Fruit fly (Drosophila melanogaster) whole organism, embryonic: Measurements from ENCODE around the gene CG8176.
A peak's percentile ranks its signal among the peaks of the same experiment; 100 is the strongest.

Source experiments
- BEAF-32 ChIP-seq: fragments of 200-800 bp; sonication (Bioruptor generic); optimal IDR thresholded peaks from 3 replicates; lab custom pipeline; 2017; ENCODE audit warnings: missing biosample characterization, missing genetic modification characterization, mild to moderate bottlenecking, moderate library complexity, missing genetic modification reagents
- C15 ChIP-seq: fragments of 200-800 bp; sonication (Bioruptor generic); IDR thresholded peaks from 3 replicates; pipeline ENCODE4 v1.3.6; 2022; ENCODE audit warnings: missing biosample characterization, missing genetic modification characterization
- CG10431 ChIP-seq: fragments of 200-800 bp; sonication (Bioruptor generic); optimal IDR thresholded peaks from 3 replicates; lab custom pipeline; 2018; ENCODE audit warnings: missing biosample characterization, mild to moderate bottlenecking, missing genetic modification characterization
- CG10462 ChIP-seq: fragments of 200-800 bp; sonication (Bioruptor generic); optimal IDR thresholded peaks from 2 replicates; lab custom pipeline; 2016; ENCODE audit warnings: missing biosample characterization, missing genetic modification characterization
- CG10543 ChIP-seq: fragments of 200-800 bp; sonication (Bioruptor generic); optimal IDR thresholded peaks from 3 replicates; lab custom pipeline; 2017; ENCODE audit warnings: missing biosample characterization, mild to moderate bottlenecking, missing genetic modification characterization, moderate library complexity
- CG12155 ChIP-seq: fragments of 200-800 bp; sonication (Bioruptor generic); optimal IDR thresholded peaks from 3 replicates; lab custom pipeline; 2016; ENCODE audit warnings: missing biosample characterization, missing genetic modification characterization
- CG12744 ChIP-seq: fragments of 200-800 bp; sonication (Bioruptor generic); optimal IDR thresholded peaks from 2 replicates; lab custom pipeline; 2016; ENCODE audit warnings: missing biosample characterization, missing genetic modification characterization
- CG12942 ChIP-seq: fragments of 200-800 bp; sonication (Bioruptor generic); optimal IDR thresholded peaks from 3 replicates; lab custom pipeline; 2016; ENCODE audit warnings: missing biosample characterization, missing genetic modification characterization
- CG13775 ChIP-seq: fragments of 200-800 bp; sonication (Bioruptor generic); optimal IDR thresholded peaks from 3 replicates; lab custom pipeline; 2017; ENCODE audit warnings: missing biosample characterization, mild to moderate bottlenecking, missing genetic modification characterization
- CG15601 ChIP-seq: fragments of 200-800 bp; sonication (Bioruptor generic); optimal IDR thresholded peaks from 3 replicates; lab custom pipeline; 2019; ENCODE audit warnings: missing biosample characterization, mild to moderate bottlenecking, missing genetic modification characterization, moderate library complexity
- CG18476 ChIP-seq: fragments of 200-800 bp; sonication (Bioruptor generic); optimal IDR thresholded peaks from 2 replicates; lab custom pipeline; 2016; ENCODE audit warnings: missing biosample characterization, mild to moderate bottlenecking, missing genetic modification characterization
- CG18599 ChIP-seq: fragments of 200-800 bp; sonication (Bioruptor generic); optimal IDR thresholded peaks from 3 replicates; lab custom pipeline; 2017; ENCODE audit warnings: missing biosample characterization, missing genetic modification characterization, mild to moderate bottlenecking, moderate library complexity, missing genetic modification reagents
- CG2202 ChIP-seq: fragments of 200-800 bp; sonication (Bioruptor generic); optimal IDR thresholded peaks from 2 replicates; lab custom pipeline; 2018; ENCODE audit warnings: missing biosample characterization, mild to moderate bottlenecking, missing genetic modification characterization
- CG3065 ChIP-seq: fragments of 200-800 bp; sonication (Bioruptor generic); optimal IDR thresholded peaks from 2 replicates; lab custom pipeline; 2016; ENCODE audit warnings: missing biosample characterization, missing genetic modification characterization
- CG32532 ChIP-seq: fragments of 200-800 bp; sonication (Bioruptor generic); IDR thresholded peaks from 2 replicates; pipeline ENCODE4 v1.3.6; 2022; ENCODE audit warnings: missing biosample characterization, missing genetic modification characterization
- CG33557 ChIP-seq: fragments of 200-800 bp; sonication (Bioruptor generic); optimal IDR thresholded peaks from 2 replicates; lab custom pipeline; 2019; ENCODE audit warnings: missing biosample characterization, mild to moderate bottlenecking, missing genetic modification characterization, moderate library complexity
- CG43689 ChIP-seq: fragments of 200-800 bp; sonication (Bioruptor generic); IDR thresholded peaks from 2 replicates; pipeline ENCODE4 v1.3.6; 2022; ENCODE audit warnings: missing biosample characterization, missing genetic modification characterization
- CG4404 ChIP-seq: fragments of 200-800 bp; sonication (Bioruptor generic); IDR thresholded peaks from 2 replicates; pipeline ENCODE4 v1.3.6; 2022; ENCODE audit warnings: missing biosample characterization, missing genetic modification characterization
- CG4854 ChIP-seq: fragments of 200-800 bp; sonication (Bioruptor generic); optimal IDR thresholded peaks from 2 replicates; lab custom pipeline; 2016; ENCODE audit warnings: missing biosample characterization, missing genetic modification characterization, inconsistent platforms
- CG6683 ChIP-seq: fragments of 200-800 bp; sonication (Bioruptor generic); optimal IDR thresholded peaks from 2 replicates; lab custom pipeline; 2017; ENCODE audit warnings: missing biosample characterization, mild to moderate bottlenecking, missing genetic modification characterization, missing genetic modification reagents
- CG8478 ChIP-seq: fragments of >200 bp; optimal IDR thresholded peaks from 2 replicates; lab custom pipeline; 2018
- CG9609 ChIP-seq: fragments of 200-800 bp; sonication (Bioruptor generic); optimal IDR thresholded peaks from 3 replicates; lab custom pipeline; 2016; ENCODE audit warnings: missing biosample characterization, missing genetic modification characterization
- Doc2 ChIP-seq: fragments of 200-800 bp; sonication (Bioruptor generic); IDR thresholded peaks from 2 replicates; pipeline ENCODE4 v1.3.6; 2022; ENCODE audit warnings: missing biosample characterization, missing genetic modification characterization
- Dref ChIP-seq: fragments of 200-800 bp; sonication (Bioruptor generic); IDR thresholded peaks from 2 replicates; pipeline ENCODE4 v1.3.6; 2022; ENCODE audit warnings: missing biosample characterization, missing genetic modification characterization
- Ets65A ChIP-seq: fragments of 200-800 bp; sonication (Bioruptor generic); peaks from one replicate; lab custom pipeline; 2016; ENCODE audit warnings: missing biosample characterization, missing genetic modification characterization
- Fer1 ChIP-seq: fragments of 200-800 bp; sonication (Bioruptor generic); optimal IDR thresholded peaks from 2 replicates; lab custom pipeline; 2017; ENCODE audit warnings: missing biosample characterization, mild to moderate bottlenecking, missing genetic modification characterization
- GATAe ChIP-seq: fragments of 200-800 bp; sonication (Bioruptor generic); conservative IDR thresholded peaks from 2 replicates; pipeline ENCODE4 v1.3.6; 2022; ENCODE audit warnings: missing biosample characterization, missing genetic modification characterization
- Hmx ChIP-seq: fragments of 200-800 bp; sonication (Bioruptor generic); optimal IDR thresholded peaks from 2 replicates; lab custom pipeline; 2016; ENCODE audit warnings: missing biosample characterization, missing genetic modification characterization
- Hr39 ChIP-seq: fragments of >200 bp; optimal IDR thresholded peaks from 2 replicates; lab custom pipeline; 2017
- Optix ChIP-seq: fragments of 200-800 bp; sonication (Bioruptor generic); IDR thresholded peaks from 3 replicates; pipeline ENCODE4 v1.3.6; 2022; ENCODE audit warnings: missing biosample characterization, missing genetic modification characterization
- Poxn ChIP-seq: fragments of 200-800 bp; sonication (Bioruptor generic); IDR thresholded peaks from 2 replicates; pipeline ENCODE4 v1.3.6; 2022; ENCODE audit warnings: missing biosample characterization, missing genetic modification characterization
- Ravus ChIP-seq: fragments of 200-800 bp; sonication (Bioruptor generic); IDR thresholded peaks from 2 replicates; pipeline ENCODE4 v1.3.6; 2022; ENCODE audit warnings: missing biosample characterization, missing genetic modification characterization
- Rfx ChIP-seq: fragments of 200-800 bp; sonication (Bioruptor generic); IDR thresholded peaks from 2 replicates; pipeline ENCODE4 v1.3.6; 2022; ENCODE audit warnings: missing biosample characterization, missing genetic modification characterization
- Sin3A ChIP-seq: fragments of >200 bp; optimal IDR thresholded peaks from 2 replicates; lab custom pipeline; 2018
- Sry-β ChIP-seq: fragments of 200-800 bp; sonication (Bioruptor generic); optimal IDR thresholded peaks from 2 replicates; lab custom pipeline; 2018; ENCODE audit warnings: missing biosample characterization, mild to moderate bottlenecking, missing genetic modification characterization, moderate library complexity
- Stat92E ChIP-seq, 3 experiments: fragments of >200 bp in 2 of 3; fragments of 200-800 bp in 1 of 3; sonication (Bioruptor generic) in 1 of 3; optimal IDR thresholded peaks; 2 replicates each; lab custom pipeline; 2017 to 2019; ENCODE audit warnings: missing biosample characterization in 3 of 3, missing genetic modification characterization in 3 of 3, mild to moderate bottlenecking in 1 of 3, moderate library complexity in 1 of 3
- Taf1 ChIP-seq: fragments of 200-800 bp; sonication (Bioruptor generic); IDR thresholded peaks from 2 replicates; pipeline ENCODE4 v1.3.6; 2022; ENCODE audit warnings: missing biosample characterization, missing genetic modification characterization
- Vsx1 ChIP-seq: fragments of 200-800 bp; sonication (Bioruptor generic); optimal IDR thresholded peaks from 2 replicates; lab custom pipeline; 2017; ENCODE audit warnings: missing biosample characterization, mild to moderate bottlenecking, missing genetic modification characterization, missing genetic modification reagents
- ase ChIP-seq: fragments of 200-800 bp; sonication (Bioruptor generic); IDR thresholded peaks from 3 replicates; pipeline ENCODE4 v1.3.6; 2022; ENCODE audit warnings: missing biosample characterization, missing genetic modification characterization
- cad ChIP-seq: fragments of >200 bp; optimal IDR thresholded peaks from 2 replicates; lab custom pipeline; 2017; ENCODE audit warnings: missing biosample characterization, missing genetic modification characterization
- croc ChIP-seq: fragments of 200-800 bp; sonication (Bioruptor generic); conservative IDR thresholded peaks from 3 replicates; pipeline ENCODE4 v1.3.6; 2022; ENCODE audit warnings: missing biosample characterization, missing genetic modification characterization
- fru ChIP-seq: fragments of >200 bp; optimal IDR thresholded peaks from 2 replicates; lab custom pipeline; 2017
- gem ChIP-seq: fragments of 200-800 bp; sonication (Bioruptor generic); optimal IDR thresholded peaks from 2 replicates; lab custom pipeline; 2019; ENCODE audit warnings: missing biosample characterization, mild to moderate bottlenecking, missing genetic modification characterization, moderate library complexity
- kay ChIP-seq: fragments of 200-800 bp; sonication (Bioruptor generic); optimal IDR thresholded peaks from 2 replicates; lab custom pipeline; 2016; ENCODE audit warnings: missing biosample characterization, missing genetic modification characterization
- nerfin-1 ChIP-seq: fragments of 200-800 bp; sonication (Bioruptor generic); optimal IDR thresholded peaks from 3 replicates; lab custom pipeline; 2019; ENCODE audit warnings: missing biosample characterization, mild to moderate bottlenecking, missing genetic modification characterization, moderate library complexity
- pnt ChIP-seq: fragments of 200-800 bp; sonication (Bioruptor generic); optimal IDR thresholded peaks from 3 replicates; lab custom pipeline; 2016; ENCODE audit warnings: missing biosample characterization, missing genetic modification characterization
- ro ChIP-seq: fragments of 200-800 bp; sonication (Bioruptor generic); IDR thresholded peaks from 2 replicates; pipeline ENCODE4 v1.3.6; 2022; ENCODE audit warnings: missing biosample characterization, missing genetic modification characterization
- sd ChIP-seq: fragments of 200-800 bp; sonication (Bioruptor generic); optimal IDR thresholded peaks from 3 replicates; lab custom pipeline; 2018; ENCODE audit warnings: missing biosample characterization, mild to moderate bottlenecking, missing genetic modification characterization, moderate library complexity
- sim ChIP-seq: fragments of 200-800 bp; sonication (Bioruptor generic); IDR thresholded peaks from 2 replicates; pipeline ENCODE4 v1.3.6; 2022; ENCODE audit warnings: missing biosample characterization, missing genetic modification characterization
- sqz ChIP-seq: fragments of 200-800 bp; sonication (Bioruptor generic); optimal IDR thresholded peaks from 3 replicates; lab custom pipeline; 2018; ENCODE audit warnings: missing biosample characterization, mild to moderate bottlenecking, missing genetic modification characterization
- sr ChIP-seq: fragments of 200-800 bp; sonication (Bioruptor generic); IDR thresholded peaks from 3 replicates; pipeline ENCODE4 v1.3.6; 2022; ENCODE audit warnings: missing biosample characterization, missing genetic modification characterization
- stc ChIP-seq: fragments of 200-800 bp; sonication (Bioruptor generic); IDR thresholded peaks from 2 replicates; pipeline ENCODE4 v1.3.6; 2022; ENCODE audit warnings: missing biosample characterization, missing genetic modification characterization
- trem ChIP-seq: fragments of 200-800 bp; optimal IDR thresholded peaks from 3 replicates; lab custom pipeline; 2019; ENCODE audit warnings: missing biosample characterization, mild to moderate bottlenecking, missing genetic modification characterization, moderate library complexity

The CG8176 gene

DNA sequence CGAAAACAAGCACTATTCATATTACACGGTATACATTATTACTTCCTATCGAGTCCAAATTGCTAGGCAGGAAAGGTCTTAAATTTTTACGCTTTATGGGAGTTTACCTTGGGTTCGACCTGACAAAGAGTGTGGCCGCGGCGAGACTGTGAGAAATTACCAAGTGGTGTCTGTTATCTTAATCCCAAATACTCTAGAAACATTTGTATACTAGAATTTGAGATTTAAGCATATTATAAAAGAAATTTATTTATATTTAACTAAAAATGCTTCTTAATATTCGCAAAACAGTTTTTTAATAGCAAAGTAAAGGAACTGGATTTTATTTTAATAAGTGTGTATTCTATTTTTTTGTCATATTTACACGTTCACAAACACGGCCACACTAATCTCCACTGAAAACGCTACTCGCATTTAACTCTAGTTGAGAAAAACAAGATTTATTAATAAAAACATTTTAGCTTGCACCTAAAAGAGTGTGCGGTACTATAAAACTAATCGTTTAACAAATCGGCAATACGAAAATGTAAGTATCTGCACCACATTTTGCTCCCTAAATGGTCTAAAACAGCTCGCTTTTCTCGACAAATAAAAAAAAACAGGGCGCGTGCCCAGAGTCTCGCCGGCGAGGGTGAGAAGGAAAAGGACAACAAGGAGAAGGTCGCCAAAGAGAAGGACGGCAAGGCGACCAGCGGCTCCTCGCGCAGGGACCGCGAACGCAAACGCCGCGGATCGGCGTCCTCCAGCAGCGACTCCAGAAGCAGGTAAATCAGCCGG is 36.0 kb downstream of the CG8176 start, which contains the start of the genes mura and RnpS1 (continued):
- TF ChIP-seq stc (no peak), nerfin-1 (tag; lab: Kevin White, UChicago) (no peak), Hr39 (lab: Kevin White, UChicago) (no peak), gem (peak; percentile 25), Poxn (GFP tag; lab: Robert Waterston, UW) (no peak), CG10431 (GFP tag; lab: Kevin White, UChicago) (no peak), CG33557 (no peak), fru (lab: Kevin White, UChicago) (no peak), Stat92E (GFP tag; optimal IDR thresholded peaks at IDR 0.05; lab: Kevin White, UChicago) (no peak), sr (GFP tag; lab: Robert Waterston, UW) (no peak), ro (no peak), Dref (GFP tag; lab: Robert Waterston, UW) (no peak), Ets65A (no peak), sd (tag; lab: Kevin White, UChicago) (no peak), Sry-β (GFP tag; lab: Kevin White, UChicago) (no peak), Sin3A (lab: Kevin White, UChicago) (no peak), Rfx (GFP tag; lab: Robert Waterston, UW) (no peak), CG15601 (peak; percentile 43), cad (no peak), CG13775 (no peak), CG10543 (GFP tag; lab: Kevin White, UChicago) (peak; percentile 55), CG18599 (GFP tag; lab: Kevin White, UChicago) (no peak), CG3065 (no peak), sim (GFP tag; lab: Robert Waterston, UW) (no peak), CG2202 (tag; lab: Kevin White, UChicago) (no peak), trem (tag; lab: Kevin White, UChicago) (peak; percentile 69), pnt (GFP tag; lab: Kevin White, UChicago) (no peak), CG10462 (GFP tag; lab: Kevin White, UChicago) (no peak), CG8478 (lab: Kevin White, UChicago) (no peak), CG12155 (GFP tag; lab: Kevin White, UChicago) (no peak), CG9609 (GFP tag; lab: Kevin White, UChicago) (no peak), Fer1 (GFP tag; lab: Kevin White, UChicago) (peak; percentile 31), Ravus (GFP tag; lab: Robert Waterston, UW) (no peak), Vsx1 (GFP tag; lab: Kevin White, UChicago) (no peak), CG4854 (GFP tag; lab: Kevin White, UChicago) (no peak), BEAF-32 (GFP tag; lab: Kevin White, UChicago) (no peak), CG32532 (GFP tag; lab: Robert Waterston, UW) (no peak), Hmx (GFP tag; lab: Kevin White, UChicago) (no peak), ase (GFP tag; lab: Robert Waterston, UW) (no peak), C15 (GFP tag; lab: Robert Waterston, UW) (no peak), CG18476 (GFP tag; lab: Kevin White, UChicago) (no peak), GATAe (no peak), Doc2 (GFP tag; lab: Robert Waterston, UW) (no peak), CG43689 (GFP tag; lab: Robert Waterston, UW) (no peak), CG12942 (GFP tag; lab: Kevin White, UChicago) (no peak), CG12744 (GFP tag; lab: Kevin White, UChicago) (no peak), sqz (GFP tag; lab: Kevin White, UChicago) (peak; percentile 59), CG4404 (GFP tag; lab: Robert Waterston, UW) (no peak), Taf1 (GFP tag; lab: Robert Waterston, UW) (no peak), Optix (GFP tag; lab: Robert Waterston, UW) (no peak), croc (no peak), CG6683 (GFP tag; lab: Kevin White, UChicago) (no peak), kay (no peak)
